Fruit fly (Drosophila melanogaster) whole organism, prepupa: Measurements from ENCODE around the gene Oatp26F.
A peak's percentile ranks its signal among the peaks of the same experiment; 100 is the strongest.

Experiments used
- CG11294 ChIP-seq: fragments of 200-800 bp; sonication (Bioruptor generic); IDR thresholded peaks from 2 replicates; pipeline ENCODE4 v1.3.6; 2022; ENCODE audit warnings: missing biosample characterization, missing genetic modification characterization
- CG3919 ChIP-seq: fragments of 200-800 bp; sonication (Bioruptor generic); optimal IDR thresholded peaks from 3 replicates; lab custom pipeline; 2016; ENCODE audit warnings: missing biosample characterization, missing genetic modification characterization
- CG4318 ChIP-seq: fragments of 200-800 bp; sonication (Bioruptor generic); optimal IDR thresholded peaks from 3 replicates; lab custom pipeline; 2017; ENCODE audit warnings: missing biosample characterization, mild to moderate bottlenecking, missing genetic modification characterization
- Hr39 ChIP-seq: fragments of 200-800 bp; sonication (Bioruptor generic); optimal IDR thresholded peaks from 2 replicates; lab custom pipeline; 2016; ENCODE audit warnings: missing biosample characterization, missing genetic modification characterization
- Sox102F ChIP-seq: fragments of 200-800 bp; sonication (Bioruptor generic); optimal IDR thresholded peaks from 2 replicates; lab custom pipeline; 2016; ENCODE audit warnings: missing biosample characterization, mild to moderate bottlenecking, missing genetic modification characterization
- fd59A ChIP-seq: fragments of 200-800 bp; sonication (Bioruptor generic); optimal IDR thresholded peaks from 2 replicates; lab custom pipeline; 2017; ENCODE audit warnings: missing biosample characterization, mild to moderate bottlenecking, missing genetic modification characterization, missing genetic modification reagents
- lz ChIP-seq: fragments of 200-800 bp; sonication (Bioruptor generic); optimal IDR thresholded peaks from 3 replicates; lab custom pipeline; 2016; ENCODE audit warnings: missing biosample characterization, missing genetic modification characterization
- svp ChIP-seq: fragments of 200-800 bp; sonication (Bioruptor generic); peaks from one replicate; lab custom pipeline; 2016; ENCODE audit warnings: missing biosample characterization, missing genetic modification characterization
- vri ChIP-seq: fragments of 200-800 bp; sonication (Bioruptor generic); optimal IDR thresholded peaks from 3 replicates; lab custom pipeline; 2016; ENCODE audit warnings: missing biosample characterization, mild to moderate bottlenecking, missing genetic modification characterization

DNA sequence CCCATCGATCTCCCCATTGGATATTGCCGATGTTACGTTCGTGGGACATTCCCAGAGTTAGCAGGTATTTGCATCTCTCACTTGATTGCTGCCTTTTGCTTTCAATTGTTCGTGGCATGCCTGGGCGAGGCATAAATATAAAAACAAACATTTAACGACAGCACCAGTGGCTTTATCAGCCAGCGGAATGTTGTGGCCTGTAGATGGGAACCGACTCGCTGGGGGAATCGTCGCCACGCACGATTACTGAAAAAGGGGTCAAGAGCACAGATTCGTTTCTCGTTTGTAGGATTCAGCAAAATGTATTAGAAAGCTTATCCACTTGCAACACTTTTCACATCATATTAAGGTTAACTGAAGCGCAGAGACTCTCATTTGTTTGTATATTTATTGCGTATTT, 39.2 kb upstream of the Oatp26F start:
- TF ChIP-seq CG11294 (no peak), Hr39 (GFP tag; lab: Kevin White, UChicago) (no peak), fd59A (GFP tag; lab: Kevin White, UChicago) (no peak), CG4318 (no peak), svp (GFP tag; lab: Kevin White, UChicago) (peak; percentile 55), CG3919 (GFP tag; lab: Kevin White, UChicago) (no peak), vri (no peak), lz (no peak), Sox102F (GFP tag; lab: Kevin White, UChicago) (no peak)
